Worm (Caenorhabditis elegans): ENCODE data around the gene nspc-5.
A peak's percentile ranks its signal among the peaks of the same experiment; 100 is the strongest.

The nspc-5 gene

ce11 chrX:8545971-8546442 is 7.5 kb downstream of the nspc-5 start, which contains the start of gene sdha-1 (continued):
- TF ChIP-seq dpff-1 (tag; optimal IDR thresholded peaks at IDR 0.05) (no peak), chd-7 (tag; optimal IDR thresholded peaks at IDR 0.05) (peak; percentile 17), tlf-1 (GFP tag; optimal IDR thresholded peaks at IDR 0.05) (peak; percentile 40), zim-3 (tag; optimal IDR thresholded peaks at IDR 0.05) (no peak), akir-1 (GFP tag; optimal IDR thresholded peaks at IDR 0.05) (no peak), egl-44 (GFP tag; IDR thresholded peaks at IDR 0.05) (no peak), ama-1 (optimal IDR thresholded peaks at IDR 0.05) (no peak), ama-1 (GFP tag; optimal IDR thresholded peaks at IDR 0.05) (no peak), F10E7.11 (tag; optimal IDR thresholded peaks at IDR 0.05) (no peak), hmg-20 (GFP tag; IDR thresholded peaks at IDR 0.05) (no peak), F22D6.2 (tag; optimal IDR thresholded peaks at IDR 0.05) (peak; percentile 2), athp-1 (tag; optimal IDR thresholded peaks at IDR 0.05) (peak; percentile 21), pbrm-1 (GFP tag; IDR thresholded peaks at IDR 0.05) (peak; percentile 53; the same call in 1 of the 2 replicates), K12H6.12 (tag; optimal IDR thresholded peaks at IDR 0.05) (peak; percentile 73), ceh-40 (GFP tag; IDR thresholded peaks at IDR 0.05) (no peak), snpc-1.3 (tag; optimal IDR thresholded peaks at IDR 0.05; ENCODE audit: insufficient read depth) (no peak), attf-3 (GFP tag; conservative IDR thresholded peaks at IDR 0.05) (0 out of 2 replicates have a peak, but pooled peaks have one; percentile 19), ztf-26 (tag; optimal IDR thresholded peaks at IDR 0.05) (peak; percentile 61), Y56A3A.18 (GFP tag; IDR thresholded peaks at IDR 0.05) (0 out of 2 replicates have a peak, but pooled peaks have one; percentile 37), Y67H2A.10 (GFP tag; conservative IDR thresholded peaks at IDR 0.05) (no peak), D2030.7 (GFP tag; IDR thresholded peaks at IDR 0.05) (no peak), ets-4 (GFP tag; optimal IDR thresholded peaks at IDR 0.05) (peak; percentile 64), atf-7 (tag; optimal IDR thresholded peaks at IDR 0.05) (peak; percentile 37), efl-1 (GFP tag; optimal IDR thresholded peaks at IDR 0.05) (no peak), ceh-58 (GFP tag; IDR thresholded peaks at IDR 0.05) (no peak), nhr-90 (tag; optimal IDR thresholded peaks at IDR 0.05) (peak; percentile 41), nhr-80 (tag; optimal IDR thresholded peaks at IDR 0.05) (peak; percentile 94), let-607 (tag; optimal IDR thresholded peaks at IDR 0.05) (peak in 1 of 2 experiments; percentile 35), gei-17 (GFP tag; optimal IDR thresholded peaks at IDR 0.05) (no peak), ztf-6 (GFP tag; IDR thresholded peaks at IDR 0.05) (no peak), lsl-1 (GFP tag; optimal IDR thresholded peaks at IDR 0.05) (no peak), ZK185.1 (tag; optimal IDR thresholded peaks at IDR 0.05; ENCODE audit: poor library complexity, severe bottlenecking) (peak; percentile 52), ceh-27 (GFP tag; optimal IDR thresholded peaks at IDR 0.05) (peak; percentile 83), lin-40 (tag; optimal IDR thresholded peaks at IDR 0.05) (peak; percentile 83), sea-2 (GFP tag; IDR thresholded peaks at IDR 0.05) (no peak), B0035.1 (tag; optimal IDR thresholded peaks at IDR 0.05) (no peak), hmg-1.2 (GFP tag; IDR thresholded peaks at IDR 0.05) (peak; percentile 43; the same call in 1 of the 2 replicates), hsf-1 (GFP tag; IDR thresholded peaks at IDR 0.05) (no peak), let-526 (GFP tag; IDR thresholded peaks at IDR 0.05) (peak; percentile 59; the same call in 1 of the 2 replicates), ztf-22 (GFP tag; optimal IDR thresholded peaks at IDR 0.05) (peak; percentile 81), die-1 (tag; optimal IDR thresholded peaks at IDR 0.05) (no peak), F55B11.4 (tag; optimal IDR thresholded peaks at IDR 0.05; ENCODE audit: borderline replicate concordance, insufficient read depth) (no peak), mcd-1 (GFP tag; IDR thresholded peaks at IDR 0.05) (peak; percentile 71), somi-1 (GFP tag; optimal IDR thresholded peaks at IDR 0.05) (peak; percentile 70), aptf-2 (GFP tag; conservative IDR thresholded peaks at IDR 0.05) (no peak), zfh-2 (GFP tag; conservative IDR thresholded peaks at IDR 0.05) (peak; percentile 76; the same call in 1 of the 2 replicates), T26A5.8 (tag; optimal IDR thresholded peaks at IDR 0.05) (no peak), T07F8.4 (tag; optimal IDR thresholded peaks at IDR 0.05) (no peak), ztf-18 (tag; optimal IDR thresholded peaks at IDR 0.05) (peak; percentile 94)
